Fruit fly (Drosophila melanogaster): Measurements from ENCODE around the gene CG3368.

The CG3368 gene

DNA sequence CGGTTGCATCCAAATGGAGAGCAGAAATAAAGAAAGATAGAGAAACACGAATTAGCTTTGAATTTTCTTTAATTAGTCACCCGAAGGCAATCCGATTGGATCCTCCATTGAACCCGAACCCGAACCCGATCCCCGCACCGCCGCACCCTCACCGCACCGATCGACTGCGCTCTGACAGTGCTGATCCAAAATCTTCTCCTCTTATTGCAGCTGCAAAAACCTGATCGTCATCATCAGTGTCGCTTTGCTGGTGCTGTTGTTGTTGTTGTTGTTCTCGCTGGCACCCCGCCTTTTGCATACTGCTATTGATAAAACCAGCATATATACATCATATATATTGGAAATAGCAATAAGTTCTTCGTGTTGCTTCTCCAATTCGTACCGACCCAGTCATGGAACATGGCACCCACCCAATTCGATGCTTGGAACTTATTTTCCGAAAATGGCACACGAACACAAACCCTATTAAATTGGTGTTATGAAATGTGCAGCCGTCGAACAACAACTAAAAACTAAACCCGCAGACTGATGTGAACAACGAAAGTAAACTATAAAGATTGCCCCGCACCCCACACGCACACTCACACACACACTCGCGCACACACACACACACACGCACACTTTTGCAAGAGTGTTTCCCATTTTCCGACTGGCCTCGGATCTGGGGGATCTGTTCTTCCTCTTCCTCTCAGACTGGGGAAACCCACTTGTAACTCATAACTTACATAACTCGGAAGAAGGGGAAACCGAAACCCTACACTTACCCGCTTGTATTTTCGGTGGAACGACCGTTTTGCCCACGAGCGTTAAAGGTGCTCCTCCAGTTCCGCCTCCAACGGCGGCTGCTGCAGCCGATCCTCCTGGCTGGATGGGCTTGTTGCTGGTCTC, 13.0 kb upstream of the CG3368 start:
- TF ChIP-seq CTCF (optimal IDR thresholded peaks at IDR 0.05) = no peak
- no peak for TF ChIP-seq CG8478 (optimal IDR thresholded peaks at IDR 0.05)

DNA sequence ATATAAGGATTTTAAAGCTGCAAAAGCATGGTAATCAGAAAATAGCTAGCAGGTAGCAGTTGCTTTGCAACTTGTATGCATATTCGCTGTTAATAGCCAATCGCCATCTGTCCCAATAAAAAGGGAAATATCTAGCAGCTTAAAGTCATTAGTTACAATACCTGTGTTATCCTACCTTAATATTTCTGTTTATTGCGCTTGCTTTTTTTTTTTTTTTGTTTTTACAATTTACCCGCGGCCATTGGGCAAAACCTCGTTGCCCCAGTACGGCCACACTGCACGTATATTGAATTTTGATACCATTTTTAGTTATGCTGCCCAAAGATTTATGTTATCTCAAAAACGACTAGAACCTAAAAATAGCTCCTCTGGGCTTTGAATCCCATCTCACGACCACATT, 11.3 kb upstream of the CG3368 start:
- TF ChIP-seq CG8478 (optimal IDR thresholded peaks at IDR 0.05) (no peak), CTCF (optimal IDR thresholded peaks at IDR 0.05) (no peak)

DNA sequence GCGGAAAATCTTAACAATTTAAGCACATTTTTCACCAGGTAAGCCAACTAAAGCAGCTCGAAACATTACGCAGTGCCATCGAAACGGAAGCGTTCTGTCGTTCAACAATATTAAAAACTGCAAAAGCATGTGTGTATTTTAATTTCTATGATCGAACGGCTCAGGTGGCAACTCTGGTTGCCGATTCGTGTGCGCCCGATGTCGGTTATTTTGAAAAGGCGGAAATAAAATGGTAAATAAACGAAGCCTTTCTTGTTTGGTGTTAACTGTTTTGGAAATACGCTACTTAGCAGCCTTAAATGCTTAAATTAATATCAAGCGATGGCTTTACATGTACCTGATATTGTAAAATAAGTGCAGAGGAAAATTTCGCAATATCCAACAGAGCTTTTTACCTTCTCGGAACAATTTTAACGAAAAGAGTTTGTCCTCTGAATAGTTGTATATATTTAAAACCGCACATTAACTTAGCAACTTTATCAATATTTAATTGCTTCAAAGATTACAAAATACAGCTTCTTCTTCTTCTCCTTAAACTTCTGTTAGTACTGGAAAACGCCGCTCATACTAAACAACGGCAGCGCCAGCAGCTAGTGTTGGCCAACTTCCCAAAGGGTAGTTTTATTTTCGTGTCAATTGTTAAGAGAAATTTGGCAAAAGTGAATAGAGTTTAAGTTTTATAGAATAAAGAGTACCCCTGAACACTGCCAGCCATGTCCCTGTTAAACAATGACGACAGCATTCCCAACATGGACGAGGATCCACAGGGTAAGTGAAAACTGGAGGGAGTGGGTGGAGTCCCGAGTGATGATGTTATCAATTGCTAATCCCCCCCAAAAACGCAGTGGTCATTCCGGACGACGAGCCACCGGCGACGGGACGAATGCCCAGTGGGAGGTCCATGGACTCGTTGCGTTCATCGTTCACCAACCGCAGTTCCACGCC, 10.2 kb upstream of the CG3368 start, which contains the start of gene CG5934:
CG5934 (plus strand) TSS at position 588 of the 945 bp plus-strand sequence.
- TF ChIP-seq CG8478 (optimal IDR thresholded peaks at IDR 0.05) (no peak), CTCF (optimal IDR thresholded peaks at IDR 0.05) (peak in 1 of 2 experiments; percentile 3)

DNA sequence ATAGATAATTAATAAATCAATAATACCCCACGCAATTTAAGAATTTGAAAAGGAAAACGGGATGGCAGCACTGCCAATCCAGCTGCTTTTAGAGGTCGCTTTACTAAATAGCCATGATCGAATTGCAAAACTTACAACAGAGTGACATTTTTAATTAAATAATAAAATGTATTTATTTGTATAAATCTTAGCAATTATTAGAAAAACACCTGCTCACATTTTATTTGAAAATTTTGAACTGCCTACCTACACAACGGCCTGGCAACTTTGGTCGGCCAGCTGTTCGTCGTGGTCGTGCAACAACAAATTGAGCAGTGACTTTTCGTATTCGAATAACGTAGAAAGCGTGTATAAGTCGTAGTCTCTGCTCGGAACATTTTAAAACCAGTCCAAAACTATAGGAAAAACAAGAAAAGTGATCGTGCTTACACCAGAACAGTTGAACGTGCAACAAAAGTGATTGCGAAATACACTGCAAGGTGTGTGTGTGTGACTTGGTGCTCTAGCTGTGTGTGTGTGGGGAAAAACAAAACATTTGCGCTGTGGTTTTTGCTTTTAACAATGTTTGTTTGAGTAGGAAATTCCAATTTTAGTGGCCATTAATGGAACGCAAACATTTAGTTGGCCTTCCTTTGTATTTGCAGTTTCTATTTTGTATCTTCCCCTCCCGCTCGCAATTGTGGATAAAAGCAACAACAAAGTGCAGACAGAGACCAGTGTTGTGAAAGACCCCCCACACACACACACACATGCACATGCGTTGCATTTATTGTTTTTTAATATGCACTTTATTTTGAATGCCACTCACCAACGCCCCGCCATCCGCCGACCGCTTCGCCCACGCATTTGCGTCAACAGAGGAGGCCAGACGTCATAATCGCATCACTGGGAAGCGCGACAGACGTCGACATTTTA, 8.8 kb upstream of the CG3368 start, which contains the start of gene CG5938:
CG5938 (plus strand) TSS at position 262 of the 915 bp plus-strand sequence.
- TF ChIP-seq CG8478 (optimal IDR thresholded peaks at IDR 0.05) (no peak), CTCF (optimal IDR thresholded peaks at IDR 0.05) (no peak)

DNA sequence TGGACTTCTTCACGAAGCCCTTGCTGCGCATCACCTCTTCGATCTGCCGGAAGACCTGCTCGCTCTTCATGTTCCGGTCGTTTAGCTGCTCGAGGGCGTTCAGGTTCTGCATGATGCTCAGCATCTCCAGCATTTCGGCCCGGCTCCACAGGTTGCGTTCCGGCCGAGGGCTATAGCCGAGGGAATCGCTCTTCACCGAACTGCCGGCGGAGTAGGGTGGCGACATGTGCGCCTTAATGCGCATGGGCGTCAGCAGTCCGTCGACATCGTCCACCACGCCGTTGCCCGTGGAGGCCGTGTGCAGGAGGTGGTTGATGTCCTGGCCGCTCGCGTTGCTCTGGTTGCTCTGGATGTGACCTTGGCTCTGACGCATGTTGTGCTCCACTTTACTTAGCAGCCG, 4.1 kb upstream of the CG3368 start:
- no peak for TF ChIP-seq CG8478 (optimal IDR thresholded peaks at IDR 0.05)
- no peak for TF ChIP-seq CTCF (optimal IDR thresholded peaks at IDR 0.05)

DNA sequence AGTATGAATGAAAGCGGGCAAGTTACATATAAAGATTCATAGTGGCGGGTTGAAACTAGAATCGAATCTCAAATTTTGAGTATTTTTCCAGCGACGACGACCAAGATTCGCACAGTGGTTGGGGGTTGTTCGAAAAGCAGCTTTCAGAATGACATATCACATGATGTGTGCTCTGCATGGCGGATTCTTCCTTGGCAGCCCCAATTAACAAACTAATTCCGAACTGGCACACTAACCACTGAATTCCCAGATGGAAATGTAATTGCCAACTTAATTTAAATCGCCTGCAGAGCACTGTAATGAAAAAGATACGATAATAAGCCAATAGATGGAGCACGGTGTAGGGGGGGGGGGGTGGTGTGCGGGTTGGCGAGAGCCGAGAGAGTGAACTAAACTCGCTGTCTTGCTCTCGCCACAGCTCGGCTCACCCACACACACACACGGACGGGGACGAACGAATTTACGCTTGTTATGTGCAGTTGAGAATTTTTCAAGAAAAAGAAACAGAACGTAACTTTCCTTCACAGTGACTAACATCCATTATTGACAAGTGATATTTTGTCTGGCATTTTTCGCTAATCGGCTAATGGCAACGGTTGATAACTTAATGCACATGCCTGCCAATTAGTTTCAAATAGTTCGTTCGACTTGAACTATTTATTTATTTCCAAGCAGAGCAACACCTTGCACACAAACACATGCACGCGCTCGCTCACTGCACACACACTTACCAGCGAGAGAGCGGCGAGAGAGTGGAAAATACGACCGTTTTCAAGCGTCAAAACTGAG, 2.4 kb upstream of the CG3368 start:
- no peak for TF ChIP-seq CG8478 (optimal IDR thresholded peaks at IDR 0.05)
- TF ChIP-seq CTCF (optimal IDR thresholded peaks at IDR 0.05) = peak; percentile 3 to 15

DNA sequence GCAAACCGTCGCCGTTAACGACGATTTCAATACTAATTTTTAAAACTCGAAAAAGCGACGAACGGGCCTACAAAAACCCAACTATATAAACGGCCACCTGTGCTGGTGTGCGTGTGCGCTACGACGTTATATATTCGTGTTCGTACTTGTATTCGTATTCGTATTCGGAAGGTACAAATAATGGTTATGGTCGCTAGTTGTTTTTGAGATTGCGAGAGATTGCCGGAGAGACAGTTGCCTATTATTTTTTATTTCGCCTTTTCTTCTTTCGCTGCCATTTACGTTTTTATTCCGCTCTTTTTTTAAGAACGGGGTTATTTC, 1.8 kb upstream of the CG3368 start:
- TF ChIP-seq CTCF (optimal IDR thresholded peaks at IDR 0.05) (peak in 1 of 2 experiments; percentile 16), CG8478 (optimal IDR thresholded peaks at IDR 0.05) (no peak)

DNA sequence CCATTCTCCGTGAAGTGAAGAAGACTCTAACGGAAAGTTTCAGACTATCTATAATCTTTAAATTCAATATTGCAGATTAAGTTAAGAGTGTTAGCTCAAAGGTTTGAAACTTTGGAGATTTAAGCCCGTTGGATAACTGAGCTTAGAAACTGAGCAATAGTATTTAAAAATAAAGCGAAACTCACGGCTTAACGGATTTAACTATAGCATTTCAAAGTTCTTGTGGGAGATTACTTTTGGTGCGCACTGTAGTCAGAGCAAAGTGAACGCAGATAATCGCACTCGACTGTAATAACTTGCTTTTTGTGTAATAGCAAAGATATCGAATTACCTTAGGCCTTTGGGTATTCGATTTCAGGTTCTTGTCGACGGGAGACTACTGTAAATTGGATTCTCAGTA, 1.3 kb upstream of the CG3368 start, which contains the start of gene mrt:
mrt (minus strand) TSS at position 376 of the 400 bp plus-strand sequence.
- TF ChIP-seq CG8478 (optimal IDR thresholded peaks at IDR 0.05) = no peak
- no peak for TF ChIP-seq CTCF (optimal IDR thresholded peaks at IDR 0.05)

DNA sequence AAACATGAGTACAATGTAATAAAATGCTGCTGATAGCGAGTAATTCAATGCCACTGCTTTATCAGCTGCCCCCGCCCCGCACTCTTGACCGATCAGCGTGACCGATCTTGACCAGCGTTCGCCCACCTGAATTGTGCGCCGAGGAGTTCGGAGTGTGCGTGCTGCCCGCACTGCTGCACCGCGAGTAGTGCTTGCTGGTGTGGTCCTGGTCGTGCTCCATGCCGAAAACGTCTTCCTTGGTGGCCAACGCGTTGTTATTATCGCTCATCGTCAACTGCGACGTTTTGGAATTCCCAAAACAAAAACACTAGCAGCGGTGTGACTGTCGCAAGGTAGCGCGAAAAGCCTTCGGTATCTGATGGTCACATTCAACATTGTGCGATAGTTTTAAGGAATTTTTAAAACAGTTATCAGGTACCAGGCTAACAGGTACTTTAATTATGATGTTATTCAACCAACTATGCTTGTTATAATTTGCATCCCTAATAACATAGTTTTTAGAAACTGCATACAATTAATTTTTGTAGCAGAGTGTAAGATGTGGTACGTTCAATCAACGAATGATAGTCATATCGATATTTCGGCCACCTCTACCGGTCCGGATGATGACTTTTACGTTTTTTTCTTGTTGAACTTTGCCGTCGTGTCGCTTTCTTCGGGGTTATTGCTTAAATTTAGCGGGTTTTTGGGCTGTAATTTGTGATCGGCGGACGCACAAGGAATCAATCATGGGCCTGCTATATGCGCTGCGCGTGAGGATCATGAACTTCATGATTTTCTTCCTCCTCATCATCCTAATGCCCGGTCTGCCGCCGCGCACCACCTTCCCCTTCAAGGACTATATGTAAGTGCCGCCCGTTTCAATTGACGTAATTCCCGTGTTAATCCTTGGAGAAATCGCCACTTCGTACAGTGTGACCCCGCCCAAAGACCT, 4.9 kb downstream of the CG3368 start, which contains the start of the genes bigmax and Hmu:
bigmax (minus strand) TSS at position 325 of the 934 bp plus-strand sequence.
Hmu (plus strand) TSS at position 568 of the 934 bp plus-strand sequence.
- TF ChIP-seq CG8478 (optimal IDR thresholded peaks at IDR 0.05) (no peak), CTCF (optimal IDR thresholded peaks at IDR 0.05) (peak in 1 of 2 experiments; percentile 7)

DNA sequence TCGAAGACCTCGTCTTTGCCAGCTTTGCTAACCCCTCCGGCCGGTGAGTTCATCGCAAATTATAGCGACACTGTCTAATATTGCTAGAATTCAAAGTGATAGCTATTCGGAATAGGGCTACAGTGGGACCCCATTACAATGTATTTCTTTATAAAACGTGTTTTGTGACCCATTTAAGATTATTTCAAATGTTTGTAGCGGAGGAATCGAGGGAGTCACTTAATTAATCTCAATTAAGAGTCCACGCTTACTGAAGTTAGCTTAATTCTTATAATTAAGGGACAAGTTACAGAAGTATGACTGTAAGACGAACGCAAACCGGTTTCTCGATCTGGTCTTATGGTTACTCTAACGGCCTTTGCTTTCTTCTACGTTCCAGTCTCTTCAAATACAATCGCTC, 6.1 kb downstream of the CG3368 start:
- no peak for TF ChIP-seq CG8478 (optimal IDR thresholded peaks at IDR 0.05)

DNA sequence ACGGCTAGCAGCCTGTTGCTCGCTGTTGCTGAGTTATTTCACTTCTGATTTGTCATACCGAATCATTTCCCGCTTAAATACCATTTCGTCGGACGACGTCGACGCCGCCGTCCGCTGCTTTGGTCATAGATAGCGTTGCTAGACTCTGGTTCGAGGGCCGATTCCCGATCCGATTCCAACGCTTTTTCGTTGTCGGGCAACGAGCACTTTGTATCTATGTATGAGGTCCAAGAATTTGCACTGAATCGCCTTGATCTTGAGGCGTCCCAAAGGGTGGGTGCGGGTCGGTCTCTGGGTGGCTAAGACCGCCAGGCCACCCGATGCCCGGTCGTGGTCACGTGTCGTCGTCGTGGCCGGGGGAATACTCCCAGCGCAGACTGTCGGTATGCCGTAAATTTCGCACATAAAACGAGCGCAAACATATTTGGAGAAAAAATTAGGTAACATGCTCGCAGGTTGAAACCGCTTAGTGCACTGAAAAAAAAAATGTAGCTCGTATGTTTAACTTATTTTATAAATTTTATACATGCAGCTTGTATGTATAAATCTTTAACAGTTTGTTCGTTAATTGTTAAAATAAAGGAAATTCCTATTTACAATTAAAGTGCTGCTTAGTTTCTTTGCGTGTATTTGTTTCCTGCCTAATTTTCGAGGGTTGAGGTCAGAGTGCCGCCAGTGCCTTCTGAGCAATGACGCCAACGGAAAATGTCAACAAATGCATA, 8.7 kb downstream of the CG3368 start, which contains the start of gene CG3348:
CG3348 (minus strand) TSS at position 51 of the 722 bp plus-strand sequence.
- TF ChIP-seq CG8478 (optimal IDR thresholded peaks at IDR 0.05) (no peak), CTCF (optimal IDR thresholded peaks at IDR 0.05) (no peak)

DNA sequence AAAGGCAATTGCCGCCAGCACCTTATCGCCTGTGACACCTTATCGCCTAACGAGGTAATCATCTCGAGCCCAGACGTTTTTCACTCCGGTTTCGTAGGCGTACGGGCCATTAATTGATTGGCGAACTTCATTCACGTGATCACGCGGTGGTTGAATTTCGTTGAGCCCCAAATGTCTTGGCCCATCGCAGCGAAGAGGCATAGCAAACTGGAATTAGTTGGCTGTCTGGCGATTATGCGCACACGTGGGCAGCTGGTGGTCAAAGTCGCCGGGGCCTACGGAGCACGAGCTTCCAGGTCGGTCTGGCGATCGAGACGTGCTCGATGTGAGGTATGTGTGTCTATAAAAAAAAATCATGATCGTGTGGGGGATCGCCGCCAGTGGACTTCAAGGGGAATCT, 9.5 kb downstream of the CG3368 start:
- TF ChIP-seq CG8478 (optimal IDR thresholded peaks at IDR 0.05) = no peak
- TF ChIP-seq CTCF (optimal IDR thresholded peaks at IDR 0.05) = no peak

All from S2 (cell line).